Worm (Caenorhabditis elegans) whole organism, L1 larva: ENCODE results near the gene cosa-1.

ENCODE experiments used
- ama-1 ChIP-seq: fragments of 150-350 bp; optimal IDR thresholded peaks from 2 replicates; lab custom pipeline; 2014
- ceh-63 ChIP-seq: fragments of 200-800 bp; sonication (Bioruptor generic); optimal IDR thresholded peaks from 2 replicates; lab custom pipeline; 2018; ENCODE audit warnings: mild to moderate bottlenecking, missing genetic modification characterization, missing compliant biosample characterization
- ces-1 ChIP-seq: fragments of 150-350 bp; optimal IDR thresholded peaks from 2 replicates; lab custom pipeline; 2014; ENCODE audit warnings: missing biosample characterization, missing genetic modification reagents, missing genetic modification characterization
- efl-1 ChIP-seq, 4 experiments: fragments of 150-350 bp; optimal IDR thresholded peaks in 3 of 4; peaks in 1 of 4; 1 replicate in 1 of 4; 2 replicates in 3 of 4; lab custom pipeline; 2014; ENCODE audit warnings: missing biosample characterization in 2 of 4, missing genetic modification characterization in 2 of 4, missing genetic modification reagents in 2 of 4
- efl-3 ChIP-seq: fragments of 200-800 bp; sonication (Bioruptor generic); optimal IDR thresholded peaks from 2 replicates; lab custom pipeline; 2018; ENCODE audit warnings: mild to moderate bottlenecking, missing genetic modification characterization, missing compliant biosample characterization
- lin-35 ChIP-seq, 2 experiments: fragments of 150-350 bp; optimal IDR thresholded peaks; 2 replicates each; lab custom pipeline; 2014; ENCODE audit warnings: missing biosample characterization in 2 of 2, missing genetic modification characterization in 2 of 2, missing genetic modification reagents in 2 of 2
- lsy-2 ChIP-seq, 2 experiments: fragments of 150-350 bp; optimal IDR thresholded peaks; 2 replicates each; lab custom pipeline; 2014; ENCODE audit warnings: missing biosample characterization in 2 of 2, missing genetic modification characterization in 2 of 2
- nhr-76 ChIP-seq: sonication (generic microtip); optimal IDR thresholded peaks from 2 replicates; lab custom pipeline; 2017; ENCODE audit warnings: missing biosample characterization, missing genetic modification characterization
- rnt-1 ChIP-seq: sonication (generic microtip); optimal IDR thresholded peaks from 2 replicates; lab custom pipeline; 2016; ENCODE audit warnings: mild to moderate bottlenecking, missing genetic modification characterization, moderate library complexity, missing compliant biosample characterization
- snpc-4 ChIP-seq: fragments of 150-350 bp; optimal IDR thresholded peaks from 2 replicates; lab custom pipeline; 2014; ENCODE audit warnings: missing biosample characterization, missing genetic modification characterization
- unc-98 ChIP-seq: fragments of 200-800 bp; sonication (Bioruptor generic); IDR thresholded peaks from 2 replicates; pipeline ENCODE4 v1.3.6; 2022; ENCODE audit warnings: missing genetic modification characterization, missing compliant biosample characterization
- ztf-11 ChIP-seq, 2 experiments: sonication (generic microtip); optimal IDR thresholded peaks; 2 replicates each; lab custom pipeline; 2016 to 2017; ENCODE audit warnings: missing genetic modification characterization in 2 of 2, missing biosample characterization in 1 of 2, missing compliant biosample characterization in 1 of 2
- ztf-4 ChIP-seq: fragments of 150-350 bp; optimal IDR thresholded peaks from 2 replicates; lab custom pipeline; 2014; ENCODE audit warnings: missing biosample characterization, missing genetic modification characterization

- TF ChIP-seq ces-1 (GFP tag; lab: Kevin White, UChicago) (no peak), lsy-2 (tag; optimal IDR thresholded peaks at IDR 0.05; lab: Kevin White, UChicago) (no peak), rnt-1 (tag; lab: Kevin White, UChicago) (no peak), ceh-63 (GFP tag; lab: Kevin White, UChicago) (no peak), unc-98 (no peak), ztf-11 (tag; optimal IDR thresholded peaks at IDR 0.05; lab: Kevin White, UChicago) (no peak), ama-1 (lab: Kevin White, UChicago) (no peak), efl-1 (optimal IDR thresholded peaks at IDR 0.05; lab: Kevin White, UChicago) (no peak), efl-1 (GFP tag; optimal IDR thresholded peaks at IDR 0.05 in 1 of 2; lab: Kevin White, UChicago) (no peak), nhr-76 (tag; lab: Kevin White, UChicago) (no peak), efl-3 (no peak), lin-35 (GFP tag; optimal IDR thresholded peaks at IDR 0.05; lab: Kevin White, UChicago) (no peak), snpc-4 (tag; lab: Kevin White, UChicago) (no peak), ztf-4 (tag; lab: Kevin White, UChicago) (no peak)
Measured at ce11 chrIII:2710211-2710610, 15.7 kb upstream of the cosa-1 start.
